Worm (Caenorhabditis elegans) whole organism, L2 larva: ENCODE measurements around the gene F55A4.3.

ENCODE experiments used
- alr-1 ChIP-seq: fragments of 150-350 bp; optimal IDR thresholded peaks from 2 replicates; lab custom pipeline; 2014; ENCODE audit warnings: missing biosample characterization, missing genetic modification characterization
- ama-1 ChIP-seq: fragments of 150-350 bp; optimal IDR thresholded peaks from 2 replicates; lab custom pipeline; 2018; ENCODE audit warnings: inconsistent platforms
- ceh-16 ChIP-seq: fragments of 150-350 bp; optimal IDR thresholded peaks from 2 replicates; lab custom pipeline; 2014; ENCODE audit warnings: missing biosample characterization, missing genetic modification characterization
- nhr-10 ChIP-seq: sonication (generic microtip); optimal IDR thresholded peaks from 2 replicates; lab custom pipeline; 2017; ENCODE audit warnings: missing biosample characterization, missing genetic modification characterization
- nhr-12 ChIP-seq: fragments of 150-350 bp; optimal IDR thresholded peaks from 2 replicates; lab custom pipeline; 2014; ENCODE audit warnings: missing biosample characterization, missing genetic modification characterization
- nhr-25 ChIP-seq: fragments of 150-350 bp; sonication (generic microtip); optimal IDR thresholded peaks from 3 replicates; lab custom pipeline; 2014; ENCODE audit warnings: missing biosample characterization, missing genetic modification characterization
- nhr-77 ChIP-seq: fragments of 150-350 bp; optimal IDR thresholded peaks from 2 replicates; lab custom pipeline; 2014; ENCODE audit warnings: missing biosample characterization, missing genetic modification characterization
- ztf-11 ChIP-seq: sonication (generic microtip); optimal IDR thresholded peaks from 2 replicates; lab custom pipeline; 2017; ENCODE audit warnings: missing biosample characterization, missing genetic modification characterization

- TF ChIP-seq ztf-11 (tag; lab: Kevin White, UChicago) (peak; percentile 46), nhr-10 (tag; lab: Kevin White, UChicago) (no peak), nhr-25 (tag; lab: Kevin White, UChicago) (no peak), alr-1 (tag; lab: Kevin White, UChicago) (no peak), nhr-77 (tag; lab: Kevin White, UChicago) (no peak), nhr-12 (tag; lab: Kevin White, UChicago) (no peak), ama-1 (lab: Kevin White, UChicago) (no peak), ceh-16 (tag; lab: Kevin White, UChicago) (peak; percentile 10)
These were observed 32.1 kb downstream of the F55A4.3 start for ce11 chrX:992650-993403.
